Fruit fly (Drosophila melanogaster) whole organism, embryonic: ENCODE data around the gene sra.

Source experiments
- Antp ChIP-seq: fragments of 200-800 bp; sonication (Bioruptor generic); optimal IDR thresholded peaks from 3 replicates; lab custom pipeline; 2016; ENCODE audit warnings: missing biosample characterization, missing genetic modification characterization
- CG1024 ChIP-seq: fragments of 200-800 bp; sonication (Bioruptor generic); IDR thresholded peaks from 2 replicates; pipeline ENCODE4 v1.3.6; 2022; ENCODE audit warnings: missing biosample characterization, missing genetic modification characterization
- CG10366 ChIP-seq: fragments of 200-800 bp; sonication (Bioruptor generic); IDR thresholded peaks from 2 replicates; pipeline ENCODE4 v1.3.6; 2022; ENCODE audit warnings: missing biosample characterization, missing genetic modification characterization
- CG10431 ChIP-seq: fragments of 200-800 bp; sonication (Bioruptor generic); optimal IDR thresholded peaks from 3 replicates; lab custom pipeline; 2018; ENCODE audit warnings: missing biosample characterization, mild to moderate bottlenecking, missing genetic modification characterization
- CG11093 ChIP-seq: fragments of 200-800 bp; sonication (Bioruptor generic); IDR thresholded peaks from 3 replicates; pipeline ENCODE4 v1.3.6; 2022; ENCODE audit warnings: missing biosample characterization, missing genetic modification characterization
- CG13123 ChIP-seq: fragments of 200-800 bp; sonication (Bioruptor generic); optimal IDR thresholded peaks from 2 replicates; lab custom pipeline; 2016; ENCODE audit warnings: missing biosample characterization, missing genetic modification characterization
- CG13287 ChIP-seq: fragments of 200-800 bp; sonication (Bioruptor generic); IDR thresholded peaks from 2 replicates; pipeline ENCODE4 v1.3.6; 2022; ENCODE audit warnings: missing biosample characterization, missing genetic modification characterization; ENCODE audit not compliant: partially characterized antibody
- CG1647 ChIP-seq: fragments of 200-800 bp; sonication (Bioruptor generic); optimal IDR thresholded peaks from 3 replicates; lab custom pipeline; 2016; ENCODE audit warnings: missing biosample characterization, missing genetic modification characterization
- CG16813 ChIP-seq: fragments of 200-800 bp; sonication (Bioruptor generic); IDR thresholded peaks from 3 replicates; pipeline ENCODE4 v1.3.6; 2022; ENCODE audit warnings: missing biosample characterization, missing genetic modification characterization; ENCODE audit not compliant: partially characterized antibody
- CG18599 ChIP-seq: fragments of 200-800 bp; sonication (Bioruptor generic); optimal IDR thresholded peaks from 3 replicates; lab custom pipeline; 2017; ENCODE audit warnings: missing biosample characterization, missing genetic modification characterization, mild to moderate bottlenecking, moderate library complexity, missing genetic modification reagents
- CG3163 ChIP-seq: fragments of 200-800 bp; sonication (Bioruptor generic); optimal IDR thresholded peaks from 3 replicates; lab custom pipeline; 2016; ENCODE audit warnings: missing biosample characterization, missing genetic modification characterization
- CG3726 ChIP-seq: fragments of 200-800 bp; sonication (Bioruptor generic); IDR thresholded peaks from 3 replicates; pipeline ENCODE4, ENCODE4 v1.3.6; 2022; ENCODE audit warnings: missing biosample characterization, missing genetic modification characterization
- CG3995 ChIP-seq: fragments of 200-800 bp; sonication (Bioruptor generic); optimal IDR thresholded peaks from 3 replicates; lab custom pipeline; 2016; ENCODE audit warnings: missing biosample characterization, missing genetic modification characterization
- CG4360 ChIP-seq: fragments of 200-800 bp; sonication (Bioruptor generic); IDR thresholded peaks from 2 replicates; pipeline ENCODE4 v1.3.6; 2022; ENCODE audit warnings: missing biosample characterization, missing genetic modification characterization
- CG4404 ChIP-seq: fragments of 200-800 bp; sonication (Bioruptor generic); IDR thresholded peaks from 2 replicates; pipeline ENCODE4 v1.3.6; 2022; ENCODE audit warnings: missing biosample characterization, missing genetic modification characterization
- CG4424 ChIP-seq: fragments of 200-800 bp; sonication (Bioruptor generic); optimal IDR thresholded peaks from 3 replicates; lab custom pipeline; 2016; ENCODE audit warnings: missing biosample characterization, missing genetic modification characterization
- CG5245 ChIP-seq: fragments of 200-800 bp; sonication (Bioruptor generic); optimal IDR thresholded peaks from 3 replicates; lab custom pipeline; 2016; ENCODE audit warnings: missing biosample characterization, missing genetic modification characterization
- CG6689 ChIP-seq: fragments of 200-800 bp; sonication (Bioruptor generic); IDR thresholded peaks from 2 replicates; pipeline ENCODE4 v1.3.6; 2022; ENCODE audit warnings: missing biosample characterization, missing genetic modification characterization
- CG7372 ChIP-seq: fragments of 200-800 bp; sonication (Bioruptor generic); IDR thresholded peaks from 2 replicates; pipeline ENCODE4 v1.3.6; 2022; ENCODE audit warnings: missing biosample characterization, missing genetic modification characterization
- CG8089 ChIP-seq: fragments of 200-800 bp; sonication (Bioruptor generic); optimal IDR thresholded peaks from 3 replicates; lab custom pipeline; 2016; ENCODE audit warnings: missing biosample characterization, missing genetic modification characterization
- CG9797 ChIP-seq: fragments of 200-800 bp; sonication (Bioruptor generic); optimal IDR thresholded peaks from 3 replicates; lab custom pipeline; 2018; ENCODE audit warnings: missing biosample characterization, mild to moderate bottlenecking, missing genetic modification characterization
- Dfd ChIP-seq, 2 experiments: fragments of >200 bp; optimal IDR thresholded peaks; 2 replicates each; lab custom pipeline; 2017; ENCODE audit warnings: missing biosample characterization in 2 of 2, missing genetic modification characterization in 2 of 2
- Dip2 ChIP-seq: fragments of 200-800 bp; sonication (Bioruptor generic); IDR thresholded peaks from 2 replicates; pipeline ENCODE4 v1.3.6; 2022; ENCODE audit warnings: missing biosample characterization, missing genetic modification characterization
- Dll ChIP-seq: fragments of 200-800 bp; sonication (Bioruptor generic); IDR thresholded peaks from 4 replicates; pipeline ENCODE4 v1.3.6; 2022; ENCODE audit warnings: missing biosample characterization, missing genetic modification characterization; ENCODE audit not compliant: partially characterized antibody
- E2f1 ChIP-seq: fragments of 200-800 bp; sonication (Bioruptor generic); IDR thresholded peaks from 2 replicates; pipeline ENCODE4 v1.3.6; 2022; ENCODE audit warnings: missing biosample characterization, missing genetic modification characterization
- HLH3B ChIP-seq: fragments of 200-800 bp; sonication (Bioruptor generic); IDR thresholded peaks from 2 replicates; pipeline ENCODE4 v1.3.6; 2022; ENCODE audit warnings: missing biosample characterization, missing genetic modification characterization
- Meics ChIP-seq: fragments of 200-800 bp; sonication (Bioruptor generic); optimal IDR thresholded peaks from 2 replicates; lab custom pipeline; 2017; ENCODE audit warnings: missing biosample characterization, mild to moderate bottlenecking, missing genetic modification characterization
- Opbp ChIP-seq: fragments of 200-800 bp; sonication (Bioruptor generic); IDR thresholded peaks from 3 replicates; pipeline ENCODE4 v1.3.6; 2022; ENCODE audit warnings: missing biosample characterization, missing genetic modification characterization; ENCODE audit not compliant: partially characterized antibody
- Usf ChIP-seq: fragments of 200-800 bp; sonication (Bioruptor generic); optimal IDR thresholded peaks from 2 replicates; lab custom pipeline; 2017; ENCODE audit warnings: missing genotype, missing biosample characterization, missing genetic modification characterization
- al ChIP-seq: fragments of 200-800 bp; sonication (Bioruptor generic); IDR thresholded peaks from 2 replicates; pipeline ENCODE4 v1.3.6; 2022; ENCODE audit warnings: missing biosample characterization, missing genetic modification characterization
- az2 ChIP-seq: fragments of 200-800 bp; sonication (Bioruptor generic); optimal IDR thresholded peaks from 3 replicates; lab custom pipeline; 2016; ENCODE audit warnings: missing biosample characterization, missing genetic modification characterization
- br ChIP-seq: fragments of >200 bp; optimal IDR thresholded peaks from 2 replicates; lab custom pipeline; 2017
- chm ChIP-seq: fragments of 200-800 bp; sonication (Bioruptor generic); IDR thresholded peaks from 2 replicates; pipeline ENCODE4 v1.3.6; 2022; ENCODE audit warnings: missing biosample characterization, missing genetic modification characterization
- croc ChIP-seq: fragments of 200-800 bp; sonication (Bioruptor generic); conservative IDR thresholded peaks from 3 replicates; pipeline ENCODE4 v1.3.6; 2022; ENCODE audit warnings: missing biosample characterization, missing genetic modification characterization
- crp ChIP-seq, 2 experiments: fragments of 200-800 bp; sonication (Bioruptor generic); optimal IDR thresholded peaks; 2 replicates in 1 of 2; 3 replicates in 1 of 2; lab custom pipeline; 2017; ENCODE audit warnings: missing biosample characterization in 2 of 2, missing genetic modification characterization in 2 of 2, mild to moderate bottlenecking in 1 of 2, moderate library complexity in 1 of 2
- cwo ChIP-seq: fragments of 200-800 bp; sonication (Bioruptor generic); optimal IDR thresholded peaks from 3 replicates; lab custom pipeline; 2017; ENCODE audit warnings: missing biosample characterization, missing genetic modification characterization, mild to moderate bottlenecking, moderate library complexity, missing genetic modification reagents
- esg ChIP-seq: fragments of 200-800 bp; sonication (Bioruptor generic); conservative IDR thresholded peaks from 2 replicates; pipeline ENCODE4 v1.3.6; 2022; ENCODE audit warnings: missing biosample characterization, missing genetic modification characterization
- eve ChIP-seq, 2 experiments: fragments of >200 bp; optimal IDR thresholded peaks; 2 replicates each; lab custom pipeline; 2017; ENCODE audit warnings: missing biosample characterization in 2 of 2, missing genetic modification characterization in 2 of 2
- gfzf ChIP-seq: fragments of 200-800 bp; sonication (Bioruptor generic); optimal IDR thresholded peaks from 2 replicates; lab custom pipeline; 2016; ENCODE audit warnings: missing biosample characterization, mild to moderate bottlenecking, missing genetic modification characterization, moderate library complexity
- grau ChIP-seq: fragments of 200-800 bp; optimal IDR thresholded peaks from 3 replicates; lab custom pipeline; 2019; ENCODE audit warnings: missing biosample characterization, mild to moderate bottlenecking, missing genetic modification characterization, moderate library complexity
- her ChIP-seq: fragments of 200-800 bp; sonication (Bioruptor generic); optimal IDR thresholded peaks from 2 replicates; lab custom pipeline; 2016; ENCODE audit warnings: missing biosample characterization, missing genetic modification characterization
- lmd ChIP-seq: fragments of 200-800 bp; sonication (Bioruptor generic); IDR thresholded peaks from 2 replicates; pipeline ENCODE4 v1.3.6; 2022; ENCODE audit warnings: missing biosample characterization, missing genetic modification characterization
- nerfin-1 ChIP-seq: fragments of 200-800 bp; sonication (Bioruptor generic); optimal IDR thresholded peaks from 3 replicates; lab custom pipeline; 2019; ENCODE audit warnings: missing biosample characterization, mild to moderate bottlenecking, missing genetic modification characterization, moderate library complexity
- prd ChIP-seq, 3 experiments: fragments of >200 bp in 2 of 3; fragments of 200-800 bp in 1 of 3; sonication (Bioruptor generic) in 1 of 3; optimal IDR thresholded peaks in 2 of 3; IDR thresholded peaks in 1 of 3; 2 replicates in 2 of 3; 3 replicates in 1 of 3; pipeline versions ENCODE4 v1.3.6 to Lab custom; 2017 to 2022; ENCODE audit warnings: missing biosample characterization in 1 of 3, missing genetic modification characterization in 1 of 3
- sens ChIP-seq: fragments of 200-800 bp; sonication (Bioruptor generic); peaks from one replicate; lab custom pipeline; 2016; ENCODE audit warnings: missing biosample characterization, missing genetic modification characterization
- sima ChIP-seq: fragments of 200-800 bp; sonication (Bioruptor generic); optimal IDR thresholded peaks from 2 replicates; lab custom pipeline; 2016; ENCODE audit warnings: missing biosample characterization, missing genetic modification characterization
- stc ChIP-seq: fragments of 200-800 bp; sonication (Bioruptor generic); IDR thresholded peaks from 2 replicates; pipeline ENCODE4 v1.3.6; 2022; ENCODE audit warnings: missing biosample characterization, missing genetic modification characterization
- tup ChIP-seq: fragments of 200-800 bp; sonication (Bioruptor generic); optimal IDR thresholded peaks from 2 replicates; lab custom pipeline; 2016; ENCODE audit warnings: missing biosample characterization, mild to moderate bottlenecking, missing genetic modification characterization, moderate library complexity
- zfh2 ChIP-seq: fragments of 200-800 bp; sonication (Bioruptor generic); optimal IDR thresholded peaks from 2 replicates; lab custom pipeline; 2016; ENCODE audit warnings: missing biosample characterization, missing genetic modification characterization

sra gene

dm6 chr3R:16231385-16232307, 44.8 kb downstream of the sra start (continued):
- TF ChIP-seq CG3163 (GFP tag; lab: Kevin White, UChicago) (peak; percentile 50), Antp (GFP tag; lab: Kevin White, UChicago) (peak; percentile 78), prd (optimal IDR thresholded peaks at IDR 0.05; lab: Kevin White, UChicago) (no peak), prd (GFP tag; IDR thresholded peaks at IDR 0.05; lab: Robert Waterston, UW) (no peak), CG3995 (GFP tag; lab: Kevin White, UChicago) (no peak), CG10366 (GFP tag; lab: Robert Waterston, UW) (no peak), CG8089 (peak; percentile 57), her (GFP tag; lab: Kevin White, UChicago) (peak; percentile 26), CG4404 (GFP tag; lab: Robert Waterston, UW) (no peak), sima (GFP tag; lab: Kevin White, UChicago) (peak; percentile 64), CG9797 (GFP tag; lab: Kevin White, UChicago) (peak; percentile 5), az2 (GFP tag; lab: Kevin White, UChicago) (peak; percentile 60), CG6689 (GFP tag; lab: Robert Waterston, UW) (no peak), esg (GFP tag; lab: Robert Waterston, UW) (no peak), CG4360 (GFP tag; lab: Robert Waterston, UW) (no peak), croc (GFP tag; lab: Robert Waterston, UW) (peak; percentile 67), nerfin-1 (peak; percentile 64), CG13123 (peak; percentile 29), zfh2 (GFP tag; lab: Kevin White, UChicago) (peak; percentile 57), Dll (GFP tag; lab: Robert Waterston, UW) (no peak), HLH3B (GFP tag; lab: Robert Waterston, UW) (no peak), chm (GFP tag; lab: Robert Waterston, UW) (no peak), CG16813 (GFP tag; lab: Robert Waterston, UW) (no peak), CG11093 (peak; percentile 71; the same call in 1 of the 3 replicates), CG13287 (GFP tag; lab: Robert Waterston, UW) (no peak), al (GFP tag; lab: Robert Waterston, UW) (no peak), CG10431 (peak; percentile 31), CG1024 (no peak), eve (GFP tag; optimal IDR thresholded peaks at IDR 0.05; lab: Kevin White, UChicago) (peak in 1 of 2 experiments; percentile 94), CG3726 (GFP tag; lab: Robert Waterston, UW) (no peak), Dfd (GFP tag; optimal IDR thresholded peaks at IDR 0.05; lab: Kevin White, UChicago) (no peak), gfzf (GFP tag; lab: Kevin White, UChicago) (no peak), CG1647 (GFP tag; lab: Kevin White, UChicago) (peak; percentile 59), CG18599 (GFP tag; lab: Kevin White, UChicago) (peak; percentile 81), tup (GFP tag; lab: Kevin White, UChicago) (peak; percentile 7), Opbp (GFP tag; lab: Robert Waterston, UW) (no peak), lmd (no peak), stc (GFP tag; lab: Robert Waterston, UW) (no peak), sens (GFP tag; lab: Kevin White, UChicago) (peak; percentile 97), grau (tag; lab: Kevin White, UChicago) (peak; percentile 96), br (lab: Kevin White, UChicago) (no peak), CG5245 (peak; percentile 64), Usf (GFP tag; lab: Kevin White, UChicago) (peak; percentile 44), Meics (peak; percentile 82), CG4424 (GFP tag; lab: Kevin White, UChicago) (peak; percentile 80), Dip2 (GFP tag; lab: Robert Waterston, UW) (no peak), cwo (GFP tag; lab: Kevin White, UChicago) (peak; percentile 99), CG7372 (GFP tag; lab: Robert Waterston, UW) (no peak), crp (GFP tag; optimal IDR thresholded peaks at IDR 0.05; lab: Kevin White, UChicago) (peak in 1 of 2 experiments; percentile 17), E2f1 (GFP tag; lab: Robert Waterston, UW) (no peak)
